Worm (Caenorhabditis elegans) whole organism, midembryonic: ENCODE measurements around the gene srh-177.

Experiments
- T22C8.4 ChIP-seq: fragments of 200-800 bp; sonication (Bioruptor generic); IDR thresholded peaks from 2 replicates; pipeline ENCODE4 v1.3.6; 2022; ENCODE audit warnings: missing genetic modification characterization, missing compliant biosample characterization
- cog-1 ChIP-seq: sonication (generic microtip); optimal IDR thresholded peaks from 2 replicates; lab custom pipeline; 2016; ENCODE audit warnings: missing genetic modification characterization, missing compliant biosample characterization
- flt-1 ChIP-seq: fragments of 200-800 bp; sonication (Bioruptor generic); IDR thresholded peaks from 2 replicates; pipeline ENCODE4 v1.3.6; 2022; ENCODE audit warnings: missing genetic modification characterization, missing compliant biosample characterization
- klf-2 ChIP-seq: fragments of 200-800 bp; sonication (Bioruptor generic); conservative IDR thresholded peaks from 2 replicates; pipeline ENCODE4 v1.3.6; 2022; ENCODE audit warnings: missing genetic modification reagents, missing genetic modification characterization, missing compliant biosample characterization
- med-1 ChIP-seq: sonication (generic microtip); optimal IDR thresholded peaks from 2 replicates; lab custom pipeline; 2017; ENCODE audit warnings: missing genetic modification characterization, mild to moderate bottlenecking, missing compliant biosample characterization, antibody characterized with exemption, missing genetic modification reagents; ENCODE audit not compliant: insufficient read depth
- ref-1 ChIP-seq: fragments of 200-800 bp; sonication (Bioruptor generic); conservative IDR thresholded peaks from 2 replicates; pipeline ENCODE4 v1.3.6; 2022; ENCODE audit warnings: missing genetic modification reagents, missing genetic modification characterization, missing compliant biosample characterization
- tab-1 ChIP-seq: fragments of 200-800 bp; sonication (Bioruptor generic); IDR thresholded peaks from 2 replicates; pipeline ENCODE4 v1.3.6; 2022; ENCODE audit warnings: missing genetic modification characterization, missing compliant biosample characterization
- ztf-23 ChIP-seq: fragments of 200-800 bp; sonication (Bioruptor generic); IDR thresholded peaks from 2 replicates; pipeline ENCODE4 v1.3.6; 2022; ENCODE audit warnings: missing genetic modification reagents, missing genetic modification characterization, missing compliant biosample characterization
- ztf-29 ChIP-seq: fragments of 200-800 bp; sonication (Bioruptor generic); IDR thresholded peaks from 2 replicates; pipeline ENCODE4 v1.3.6; 2022; ENCODE audit warnings: missing genetic modification reagents, missing genetic modification characterization, missing compliant biosample characterization

DNA sequence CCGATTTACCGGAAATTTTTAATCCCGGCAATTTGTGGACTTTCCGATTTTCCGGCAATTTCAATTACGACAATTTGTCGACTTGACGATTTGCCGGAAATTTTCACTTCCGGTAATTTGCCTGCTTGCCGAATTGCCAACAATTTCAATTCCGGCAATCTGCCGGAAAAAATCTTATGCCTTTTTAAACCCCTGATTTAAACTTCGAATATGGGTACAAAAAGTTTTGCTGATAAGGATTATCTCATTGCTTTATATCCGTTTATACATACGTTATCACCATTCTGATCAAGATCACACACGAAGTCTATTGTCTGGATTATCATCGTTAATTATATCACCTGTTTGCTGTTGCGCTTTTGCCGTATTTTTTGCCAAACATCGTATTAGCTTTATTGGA, 12.6 kb downstream of the srh-177 start, which contains the start of gene grd-11:
- TF ChIP-seq cog-1: no peak
- TF ChIP-seq klf-2 (GFP tag; lab: Robert Waterston, UW): no peak
- TF ChIP-seq ztf-23: no peak
- TF ChIP-seq tab-1: no peak
- no peak for TF ChIP-seq med-1 (GFP tag; lab: Kevin White, UChicago)
- TF ChIP-seq T22C8.4 (GFP tag; lab: Robert Waterston, UW): no peak
- TF ChIP-seq ref-1: no peak
- TF ChIP-seq flt-1 (GFP tag; lab: Robert Waterston, UW): no peak
- no peak for TF ChIP-seq ztf-29
